Worm (Caenorhabditis elegans): ENCODE measurements around the gene nspd-6.
"Not testable (repeated sequence)": the region's sequence is repeated elsewhere in the genome, so short reads cannot be mapped to it uniquely, and the experiment has no call there.

Gene nspd-6

DNA sequence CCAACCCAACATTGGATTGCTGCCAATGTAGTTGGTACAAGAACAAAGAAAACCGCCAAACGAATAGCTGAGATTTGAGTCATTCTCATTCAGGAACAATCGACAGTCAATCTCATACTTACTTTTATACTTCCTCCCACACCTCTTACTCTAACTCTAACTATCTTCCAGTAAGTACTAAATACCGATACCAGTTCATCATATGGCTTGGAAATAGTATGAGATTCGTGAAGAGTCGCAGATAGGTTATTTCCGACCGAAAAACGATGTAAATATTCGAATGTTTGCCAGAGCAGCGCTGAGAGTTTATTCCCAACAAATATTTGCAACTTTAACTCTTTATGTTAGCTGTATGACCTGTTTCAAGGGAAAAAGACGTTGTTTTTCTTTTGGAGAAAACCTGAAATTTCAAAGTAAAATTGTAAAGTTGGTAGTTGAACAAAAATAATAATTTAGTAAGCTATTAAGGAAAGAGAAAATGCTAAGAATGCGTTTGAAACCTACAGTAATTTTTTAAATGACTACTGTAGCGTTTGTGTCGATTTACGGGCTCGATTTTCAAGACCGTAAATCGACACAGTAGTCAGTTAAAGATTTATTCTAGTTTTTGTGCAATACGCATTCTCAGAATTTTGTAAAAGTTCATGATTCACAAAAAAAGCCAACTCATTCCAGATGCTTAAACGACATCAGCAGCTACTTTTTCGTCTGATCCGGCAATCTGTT is 21.1 kb upstream of the nspd-6 start, which contains the start of the genes W03F8.6 and mtrf-1L:
W03F8.6 (minus strand) TSS at position 101 of the 726 bp plus-strand sequence.
mtrf-1L (plus strand) TSS at position 676 of the 726 bp plus-strand sequence.
- no peak for TF ChIP-seq ztf-23 (GFP tag; IDR thresholded peaks at IDR 0.05)
- no peak for TF ChIP-seq ref-1 (GFP tag; conservative IDR thresholded peaks at IDR 0.05)
- no peak for TF ChIP-seq med-1 (GFP tag; optimal IDR thresholded peaks at IDR 0.05; ENCODE audit: insufficient read depth)
- TF ChIP-seq ztf-29 (GFP tag; IDR thresholded peaks at IDR 0.05): no peak
- no peak for TF ChIP-seq tab-1 (GFP tag; IDR thresholded peaks at IDR 0.05)

DNA sequence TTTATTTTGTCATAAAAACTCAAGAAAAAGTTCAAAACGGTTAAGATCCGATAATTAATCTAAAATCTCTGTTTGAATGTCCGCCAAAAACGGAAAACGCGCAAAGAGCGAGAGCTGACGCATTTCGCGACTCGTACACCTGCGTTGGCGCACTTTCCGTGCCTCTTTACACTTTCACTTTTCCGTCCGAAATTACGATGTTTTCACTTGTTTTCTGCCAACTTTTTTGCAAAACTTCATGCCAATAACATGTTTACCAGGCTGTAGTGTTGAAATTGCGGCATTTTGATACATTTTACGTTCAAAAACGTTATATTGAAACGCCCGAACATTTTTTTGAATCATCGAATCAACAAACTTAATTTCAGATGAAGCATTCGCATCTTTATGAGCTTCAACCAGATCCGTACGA is 18.2 kb upstream of the nspd-6 start, which contains the start of gene W03F8.4:
W03F8.4 (plus strand) TSS at position 369 of the 412 bp plus-strand sequence.
- TF ChIP-seq flt-1 (GFP tag; IDR thresholded peaks at IDR 0.05) (peak; percentile 87), med-1 (GFP tag; optimal IDR thresholded peaks at IDR 0.05; ENCODE audit: insufficient read depth) (peak; percentile 16), ztf-29 (GFP tag; IDR thresholded peaks at IDR 0.05) (no peak), klf-2 (GFP tag; conservative IDR thresholded peaks at IDR 0.05) (no peak), ztf-23 (GFP tag; IDR thresholded peaks at IDR 0.05) (peak; percentile 82; the same call in 1 of the 2 replicates), tab-1 (GFP tag; IDR thresholded peaks at IDR 0.05) (peak; percentile 70; the same call in 1 of the 2 replicates), cog-1 (tag; optimal IDR thresholded peaks at IDR 0.05) (peak; percentile 87), T22C8.4 (GFP tag; IDR thresholded peaks at IDR 0.05) (no peak), ref-1 (GFP tag; conservative IDR thresholded peaks at IDR 0.05) (0 out of 2 replicates have a peak, but pooled peaks have one; percentile 25)

DNA sequence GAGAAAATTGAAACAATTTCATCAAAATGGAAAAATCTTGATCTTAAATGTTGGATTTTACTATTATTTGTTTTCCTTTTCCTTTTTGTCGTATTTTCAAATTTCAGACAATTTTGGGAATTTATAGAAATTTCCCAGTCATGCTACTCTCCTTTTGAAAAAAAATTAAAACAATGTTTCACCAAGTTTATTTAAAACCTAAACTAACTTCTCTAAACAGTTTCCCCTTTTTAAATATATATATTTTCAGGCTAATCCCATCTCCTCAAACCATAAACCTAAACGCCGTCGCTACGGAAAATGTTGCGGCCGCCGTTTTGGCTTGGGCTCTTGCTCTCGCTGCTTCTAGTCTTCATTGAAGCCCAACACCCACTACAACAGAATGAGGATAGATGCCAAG is 7.5 kb upstream of the nspd-6 start, which contains the start of gene lam-1:
lam-1 (plus strand) TSS at position 301 of the 400 bp plus-strand sequence.
- TF ChIP-seq flt-1 (GFP tag; IDR thresholded peaks at IDR 0.05) (0 out of 2 replicates have a peak, but pooled peaks have one; percentile 40), ztf-29 (GFP tag; IDR thresholded peaks at IDR 0.05) (no peak), ztf-23 (GFP tag; IDR thresholded peaks at IDR 0.05) (no peak), med-1 (GFP tag; optimal IDR thresholded peaks at IDR 0.05; ENCODE audit: insufficient read depth) (no peak), tab-1 (GFP tag; IDR thresholded peaks at IDR 0.05) (no peak)

DNA sequence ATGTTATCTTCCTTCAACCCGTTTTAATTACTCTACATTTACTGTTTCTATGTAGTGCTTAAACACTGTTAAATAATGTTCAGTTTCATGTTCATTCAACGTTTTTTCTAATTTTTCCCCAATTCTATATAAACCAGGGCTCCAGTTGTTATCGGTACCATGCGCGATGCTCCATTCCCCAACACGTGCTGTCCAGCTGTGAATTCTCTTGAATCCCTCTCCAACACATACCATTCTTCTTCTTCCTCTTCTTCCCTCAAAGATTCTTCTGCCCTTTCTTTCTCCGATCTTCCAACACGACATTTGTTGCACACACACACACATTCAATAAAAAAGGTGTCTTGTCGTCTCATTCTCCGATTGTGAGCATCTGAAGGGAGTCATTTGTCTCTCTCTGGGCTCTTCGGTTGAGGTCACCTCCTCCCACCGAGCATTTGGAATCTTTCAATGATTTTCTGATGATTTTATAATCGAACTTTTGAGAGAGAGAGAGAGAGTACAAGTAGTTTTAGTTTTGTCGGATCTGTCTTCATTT is 6.5 kb upstream of the nspd-6 start:
- TF ChIP-seq ztf-23 (GFP tag; IDR thresholded peaks at IDR 0.05) (no peak), klf-2 (GFP tag; conservative IDR thresholded peaks at IDR 0.05) (no peak), flt-1 (GFP tag; IDR thresholded peaks at IDR 0.05) (no peak), tab-1 (GFP tag; IDR thresholded peaks at IDR 0.05) (no peak), med-1 (GFP tag; optimal IDR thresholded peaks at IDR 0.05; ENCODE audit: insufficient read depth) (no peak), T22C8.4 (GFP tag; IDR thresholded peaks at IDR 0.05) (no peak), ref-1 (GFP tag; conservative IDR thresholded peaks at IDR 0.05) (no peak), ztf-29 (GFP tag; IDR thresholded peaks at IDR 0.05) (no peak), cog-1 (tag; optimal IDR thresholded peaks at IDR 0.05) (no peak)

DNA sequence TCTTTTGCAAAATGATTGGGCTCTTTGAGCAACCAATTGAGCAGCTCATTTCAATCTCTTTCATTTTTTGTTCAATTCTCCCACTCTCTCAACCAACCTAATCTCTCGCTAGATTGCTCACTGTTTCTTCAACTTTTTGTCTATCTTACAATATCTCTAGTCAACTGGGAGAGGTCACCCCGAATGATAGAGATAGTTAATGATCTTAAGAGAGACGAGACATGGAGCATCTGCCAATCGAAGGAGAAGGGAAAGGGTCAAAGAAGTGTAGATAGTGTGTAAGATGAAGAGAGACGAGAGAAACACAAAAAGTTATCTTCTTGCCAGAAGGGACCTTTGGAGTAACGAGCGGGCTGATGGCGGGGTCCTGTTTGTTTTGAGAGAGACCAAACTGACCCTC is 3.8 kb upstream of the nspd-6 start:
- no peak for TF ChIP-seq klf-2 (GFP tag; conservative IDR thresholded peaks at IDR 0.05)
- TF ChIP-seq ref-1 (GFP tag; conservative IDR thresholded peaks at IDR 0.05): no peak
- peak; percentile 48 for TF ChIP-seq cog-1 (tag; optimal IDR thresholded peaks at IDR 0.05)

DNA sequence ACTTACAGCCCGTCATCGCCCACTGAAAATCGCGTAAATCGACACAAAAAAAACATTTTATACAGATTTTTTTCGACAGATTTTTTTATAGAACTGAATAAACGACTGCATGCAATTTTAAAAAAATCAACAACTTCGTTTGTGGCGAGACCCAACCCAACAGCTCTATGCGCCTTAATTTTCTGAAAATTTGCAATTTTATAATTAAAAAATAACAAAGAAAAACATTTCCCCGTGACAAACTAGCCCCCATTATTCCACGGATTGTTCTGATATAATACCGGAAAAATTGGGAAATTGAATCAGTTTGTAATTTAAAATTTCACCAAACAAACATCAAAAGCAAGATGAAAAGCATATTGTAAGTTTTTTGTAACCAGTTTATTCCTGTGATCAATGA is 504 bp upstream of the nspd-6 start, which contains the start of gene ptp-5.1:
ptp-5.1 (plus strand) TSS at position 301 of the 400 bp plus-strand sequence.
- TF ChIP-seq med-1 (GFP tag; optimal IDR thresholded peaks at IDR 0.05; ENCODE audit: insufficient read depth) (no peak), tab-1 (GFP tag; IDR thresholded peaks at IDR 0.05) (no peak), cog-1 (tag; optimal IDR thresholded peaks at IDR 0.05) (no peak), ref-1 (GFP tag; conservative IDR thresholded peaks at IDR 0.05) (no peak), flt-1 (GFP tag; IDR thresholded peaks at IDR 0.05) (no peak), klf-2 (GFP tag; conservative IDR thresholded peaks at IDR 0.05) (no peak), T22C8.4 (GFP tag; IDR thresholded peaks at IDR 0.05) (no peak), ztf-23 (GFP tag; IDR thresholded peaks at IDR 0.05) (no peak), ztf-29 (GFP tag; IDR thresholded peaks at IDR 0.05) (no peak)

DNA sequence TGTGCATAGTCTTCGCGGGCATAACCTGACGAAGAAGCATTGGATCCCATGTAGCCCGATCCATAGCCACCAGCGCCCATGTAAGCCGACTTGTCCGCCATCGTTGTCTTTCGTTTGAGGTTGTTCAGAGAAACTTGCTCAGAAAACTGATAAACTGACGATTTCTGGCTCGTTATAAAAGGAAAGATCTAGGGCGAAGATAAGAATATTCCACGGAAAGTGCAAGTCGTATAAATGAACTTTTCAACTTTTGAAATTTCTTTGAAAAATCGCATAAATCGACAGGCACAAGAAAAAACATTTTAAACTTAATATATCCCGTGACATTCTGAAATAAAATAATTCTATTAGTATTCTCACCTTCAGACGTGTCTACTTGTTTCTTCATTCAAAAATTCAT is 2.6 kb downstream of the nspd-6 start, which contains the start of the genes nspd-3 and C24D10.2:
nspd-3 (minus strand) TSS at position 101 of the 400 bp plus-strand sequence.
C24D10.2 (plus strand) TSS at position 399 of the 400 bp plus-strand sequence.
- TF ChIP-seq ztf-23 (GFP tag; IDR thresholded peaks at IDR 0.05); tab-1 (GFP tag; IDR thresholded peaks at IDR 0.05); ref-1 (GFP tag; conservative IDR thresholded peaks at IDR 0.05): not testable (repeated sequence)

DNA sequence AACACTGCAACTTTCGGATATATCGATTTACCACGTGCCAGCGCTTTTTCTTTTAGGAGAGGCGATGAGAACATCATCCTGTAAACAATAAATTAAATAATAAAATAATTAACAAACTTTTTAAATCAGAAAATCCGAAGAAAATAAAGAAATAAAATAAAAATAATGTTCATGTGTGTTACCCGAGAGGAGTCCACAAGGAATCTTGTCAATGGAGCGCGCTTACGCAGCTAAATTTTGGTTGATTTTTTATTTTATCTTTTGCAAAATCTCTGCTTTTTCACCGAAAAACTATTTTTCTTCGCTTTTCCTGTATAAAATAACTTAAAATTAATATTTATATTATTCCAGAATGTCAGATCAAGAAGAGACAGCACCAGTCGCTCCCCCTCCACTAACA is 5.4 kb downstream of the nspd-6 start, which contains the start of the genes C24D10.6 and C24D10.4:
C24D10.6 (minus strand) TSS at position 78 of the 400 bp plus-strand sequence.
C24D10.4 (plus strand) TSS at position 352 of the 400 bp plus-strand sequence.
- no peak for TF ChIP-seq tab-1 (GFP tag; IDR thresholded peaks at IDR 0.05)
- no peak for TF ChIP-seq T22C8.4 (GFP tag; IDR thresholded peaks at IDR 0.05)
- TF ChIP-seq med-1 (GFP tag; optimal IDR thresholded peaks at IDR 0.05; ENCODE audit: insufficient read depth): no peak
- no peak for TF ChIP-seq ztf-29 (GFP tag; IDR thresholded peaks at IDR 0.05)
- TF ChIP-seq flt-1 (GFP tag; IDR thresholded peaks at IDR 0.05): no peak
- no peak for TF ChIP-seq ztf-23 (GFP tag; IDR thresholded peaks at IDR 0.05)
- no peak for TF ChIP-seq klf-2 (GFP tag; conservative IDR thresholded peaks at IDR 0.05)
- no peak for TF ChIP-seq ref-1 (GFP tag; conservative IDR thresholded peaks at IDR 0.05)
- TF ChIP-seq cog-1 (tag; optimal IDR thresholded peaks at IDR 0.05): no peak

DNA sequence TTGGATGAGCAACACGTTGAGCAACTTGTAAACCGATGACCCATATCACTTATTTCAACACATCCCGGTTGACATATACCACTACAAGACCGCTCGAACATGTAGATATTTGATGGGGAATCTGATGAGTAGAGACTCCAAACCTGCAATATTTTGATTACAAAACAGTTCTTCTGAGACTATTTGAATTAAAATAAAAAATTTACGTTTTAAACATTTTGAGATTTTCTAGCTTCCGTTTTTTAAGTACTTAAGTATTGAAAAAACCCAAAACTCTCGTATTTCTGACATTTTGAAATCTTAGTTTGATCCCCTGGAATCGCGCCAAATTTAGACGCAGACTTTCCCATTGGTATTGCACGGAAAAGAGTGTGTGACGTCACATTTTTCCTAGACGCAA is 8.3 kb downstream of the nspd-6 start, which contains the start of gene C24D10.49:
C24D10.49 (minus strand) TSS at position 101 of the 400 bp plus-strand sequence.
- TF ChIP-seq ztf-23 (GFP tag; IDR thresholded peaks at IDR 0.05) (no peak), flt-1 (GFP tag; IDR thresholded peaks at IDR 0.05) (no peak), klf-2 (GFP tag; conservative IDR thresholded peaks at IDR 0.05) (no peak), ref-1 (GFP tag; conservative IDR thresholded peaks at IDR 0.05) (no peak), med-1 (GFP tag; optimal IDR thresholded peaks at IDR 0.05; ENCODE audit: insufficient read depth) (no peak), ztf-29 (GFP tag; IDR thresholded peaks at IDR 0.05) (no peak), cog-1 (tag; optimal IDR thresholded peaks at IDR 0.05) (no peak), tab-1 (GFP tag; IDR thresholded peaks at IDR 0.05) (no peak), T22C8.4 (GFP tag; IDR thresholded peaks at IDR 0.05) (no peak)

Data from whole organism, midembryonic.